Worm (Caenorhabditis elegans) whole organism, L2 larva: ENCODE data around the gene nhr-235.

Experiments
- C34F6.9 ChIP-seq: fragments of 150-350 bp; optimal IDR thresholded peaks from 2 replicates; lab custom pipeline; 2014; ENCODE audit warnings: missing biosample characterization, missing genetic modification characterization
- F13H6.1 ChIP-seq: sonication (generic microtip); optimal IDR thresholded peaks from 2 replicates; lab custom pipeline; 2016; ENCODE audit warnings: missing genetic modification characterization, missing compliant biosample characterization
- R02D3.7 ChIP-seq: fragments of 150-350 bp; optimal IDR thresholded peaks from 2 replicates; lab custom pipeline; 2014; ENCODE audit warnings: missing biosample characterization, missing genetic modification characterization
- Y55F3AM.14 ChIP-seq: fragments of 200-800 bp; sonication (Bioruptor generic); optimal IDR thresholded peaks from 2 replicates; lab custom pipeline; 2018; ENCODE audit warnings: mild to moderate bottlenecking, missing genetic modification characterization, missing compliant biosample characterization
- ZK546.5 ChIP-seq: sonication (generic microtip); optimal IDR thresholded peaks from 2 replicates; lab custom pipeline; 2017; ENCODE audit warnings: missing biosample characterization, missing genetic modification characterization
- alr-1 ChIP-seq: fragments of 150-350 bp; optimal IDR thresholded peaks from 2 replicates; lab custom pipeline; 2014; ENCODE audit warnings: missing biosample characterization, missing genetic modification characterization
- ama-1 ChIP-seq: fragments of 150-350 bp; optimal IDR thresholded peaks from 2 replicates; lab custom pipeline; 2018; ENCODE audit warnings: inconsistent platforms
- blmp-1 ChIP-seq: sonication (generic microtip); optimal IDR thresholded peaks from 2 replicates; lab custom pipeline; 2017; ENCODE audit warnings: missing genetic modification characterization, mild to moderate bottlenecking, missing compliant biosample characterization, antibody characterized with exemption, moderate library complexity; ENCODE audit not compliant: insufficient read depth
- ceh-16 ChIP-seq: fragments of 150-350 bp; optimal IDR thresholded peaks from 2 replicates; lab custom pipeline; 2014; ENCODE audit warnings: missing biosample characterization, missing genetic modification characterization
- crh-2 ChIP-seq: sonication (generic microtip); optimal IDR thresholded peaks from 2 replicates; lab custom pipeline; 2017; ENCODE audit warnings: missing biosample characterization, missing genetic modification characterization
- dmd-4 ChIP-seq: sonication (generic microtip); optimal IDR thresholded peaks from 2 replicates; lab custom pipeline; 2017; ENCODE audit warnings: missing biosample characterization, missing genetic modification characterization
- egl-27 ChIP-seq: sonication (generic microtip); optimal IDR thresholded peaks from 3 replicates; lab custom pipeline; 2017; ENCODE audit warnings: missing biosample characterization, missing genetic modification reagents, missing genetic modification characterization
- elt-1 ChIP-seq: fragments of 150-350 bp; optimal IDR thresholded peaks from 2 replicates; lab custom pipeline; 2014; ENCODE audit warnings: missing biosample characterization, missing genetic modification characterization
- elt-3 ChIP-seq: sonication (generic microtip); optimal IDR thresholded peaks from 2 replicates; lab custom pipeline; 2017; ENCODE audit warnings: missing biosample characterization, missing genetic modification characterization
- gmeb-1 ChIP-seq: fragments of 150-350 bp; optimal IDR thresholded peaks from 2 replicates; lab custom pipeline; 2014; ENCODE audit warnings: missing biosample characterization, missing genetic modification characterization
- lin-11 ChIP-seq: fragments of 150-350 bp; sonication (generic microtip); optimal IDR thresholded peaks from 2 replicates; lab custom pipeline; 2014; ENCODE audit warnings: missing biosample characterization, missing genetic modification characterization, inconsistent platforms, mixed read lengths
- lin-13 ChIP-seq: fragments of 150-350 bp; optimal IDR thresholded peaks from 2 replicates; lab custom pipeline; 2014; ENCODE audit warnings: missing biosample characterization, missing genetic modification reagents, missing genetic modification characterization
- lin-39 ChIP-seq: fragments of 150-350 bp; optimal IDR thresholded peaks from 2 replicates; lab custom pipeline; 2014; ENCODE audit warnings: missing biosample characterization, missing genetic modification reagents, missing genetic modification characterization
- lsy-2 ChIP-seq, 2 experiments: fragments of 150-350 bp in 1 of 2; sonication (generic microtip) in 1 of 2; optimal IDR thresholded peaks; 2 replicates each; lab custom pipeline; 2014 to 2017; ENCODE audit warnings: missing biosample characterization in 2 of 2, missing genetic modification characterization in 2 of 2
- mab-5 ChIP-seq: fragments of 150-350 bp; optimal IDR thresholded peaks from 2 replicates; lab custom pipeline; 2014; ENCODE audit warnings: missing biosample characterization, missing genetic modification characterization
- mbf-1 ChIP-seq: sonication (generic microtip); optimal IDR thresholded peaks from 2 replicates; lab custom pipeline; 2017; ENCODE audit warnings: missing biosample characterization, missing genetic modification characterization
- mdl-1 ChIP-seq, 2 experiments: fragments of 150-350 bp in 1 of 2; sonication (generic microtip) in 1 of 2; optimal IDR thresholded peaks; 2 replicates each; lab custom pipeline; 2017; ENCODE audit warnings: missing biosample characterization in 2 of 2, missing genetic modification characterization in 2 of 2
- nhr-10 ChIP-seq: sonication (generic microtip); optimal IDR thresholded peaks from 2 replicates; lab custom pipeline; 2017; ENCODE audit warnings: missing biosample characterization, missing genetic modification characterization
- nhr-12 ChIP-seq: fragments of 150-350 bp; optimal IDR thresholded peaks from 2 replicates; lab custom pipeline; 2014; ENCODE audit warnings: missing biosample characterization, missing genetic modification characterization
- nhr-129 ChIP-seq: fragments of 150-350 bp; optimal IDR thresholded peaks from 2 replicates; lab custom pipeline; 2014; ENCODE audit warnings: missing biosample characterization, missing genetic modification characterization
- nhr-21 ChIP-seq: fragments of 150-350 bp; optimal IDR thresholded peaks from 2 replicates; lab custom pipeline; 2014; ENCODE audit warnings: missing biosample characterization, missing genetic modification characterization
- nhr-23 ChIP-seq: fragments of 150-350 bp; optimal IDR thresholded peaks from 2 replicates; lab custom pipeline; 2014; ENCODE audit warnings: missing biosample characterization, missing genetic modification reagents, missing genetic modification characterization
- nhr-237 ChIP-seq: fragments of 150-350 bp; optimal IDR thresholded peaks from 2 replicates; lab custom pipeline; 2014; ENCODE audit warnings: missing biosample characterization, missing genetic modification characterization
- nhr-25 ChIP-seq: fragments of 150-350 bp; sonication (generic microtip); optimal IDR thresholded peaks from 3 replicates; lab custom pipeline; 2014; ENCODE audit warnings: missing biosample characterization, missing genetic modification characterization
- nhr-6 ChIP-seq: fragments of 150-350 bp; optimal IDR thresholded peaks from 2 replicates; lab custom pipeline; 2014; ENCODE audit warnings: missing biosample characterization, missing genetic modification characterization
- nhr-77 ChIP-seq: fragments of 150-350 bp; optimal IDR thresholded peaks from 2 replicates; lab custom pipeline; 2014; ENCODE audit warnings: missing biosample characterization, missing genetic modification characterization
- peb-1 ChIP-seq: fragments of 150-350 bp; optimal IDR thresholded peaks from 2 replicates; lab custom pipeline; 2014; ENCODE audit warnings: missing biosample characterization, missing genetic modification characterization
- sem-4 ChIP-seq: fragments of 150-350 bp; optimal IDR thresholded peaks from 2 replicates; lab custom pipeline; 2014; ENCODE audit warnings: missing biosample characterization, missing genetic modification reagents, missing genetic modification characterization
- skn-1 ChIP-seq: sonication (generic microtip); optimal IDR thresholded peaks from 2 replicates; lab custom pipeline; 2017; ENCODE audit warnings: missing biosample characterization, missing genetic modification characterization
- sma-3 ChIP-seq: sonication (generic microtip); optimal IDR thresholded peaks from 2 replicates; lab custom pipeline; 2016; ENCODE audit warnings: missing genetic modification reagents, missing genetic modification characterization, missing compliant biosample characterization
- sma-9 ChIP-seq, 2 experiments: fragments of 150-350 bp in 1 of 2; sonication (generic microtip) in 1 of 2; optimal IDR thresholded peaks; 2 replicates each; lab custom pipeline; 2014 to 2016; ENCODE audit warnings: missing genetic modification characterization in 2 of 2, mild to moderate bottlenecking in 1 of 2, missing biosample characterization in 1 of 2, missing compliant biosample characterization in 1 of 2, missing genetic modification reagents in 1 of 2, moderate library complexity in 1 of 2
- snpc-4 ChIP-seq: fragments of 150-350 bp; optimal IDR thresholded peaks from 2 replicates; lab custom pipeline; 2014; ENCODE audit warnings: missing biosample characterization, missing genetic modification characterization
- unc-39 ChIP-seq: fragments of 150-350 bp; optimal IDR thresholded peaks from 2 replicates; lab custom pipeline; 2014; ENCODE audit warnings: missing biosample characterization, missing genetic modification characterization
- unc-55 ChIP-seq: fragments of 150-350 bp; sonication (generic microtip); optimal IDR thresholded peaks from 3 replicates; lab custom pipeline; 2014; ENCODE audit warnings: missing biosample characterization, missing genetic modification reagents, missing genetic modification characterization
- zag-1 ChIP-seq: fragments of 150-350 bp; optimal IDR thresholded peaks from 2 replicates; lab custom pipeline; 2014; ENCODE audit warnings: missing biosample characterization, missing genetic modification characterization
- ztf-11 ChIP-seq: sonication (generic microtip); optimal IDR thresholded peaks from 2 replicates; lab custom pipeline; 2017; ENCODE audit warnings: missing biosample characterization, missing genetic modification characterization
- ztf-4 ChIP-seq: fragments of 150-350 bp; optimal IDR thresholded peaks from 2 replicates; lab custom pipeline; 2014; ENCODE audit warnings: missing biosample characterization, missing genetic modification characterization

Gene nhr-235

DNA sequence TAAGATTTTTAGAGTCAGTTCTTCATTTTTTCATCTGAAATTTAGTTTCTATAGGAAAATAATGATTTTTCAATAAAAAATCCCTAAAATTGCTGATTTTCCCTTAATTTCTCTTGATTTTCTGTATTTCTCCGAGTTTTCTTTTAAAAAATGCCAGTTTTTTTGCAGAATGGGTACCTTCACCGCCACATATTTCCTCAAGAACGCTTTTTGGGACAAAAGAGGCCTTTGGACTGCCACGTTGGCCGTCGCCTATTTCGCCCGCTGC is 38.3 kb downstream of the nhr-235 start, which contains the start of gene Y38E10A.24:
Gene Y38E10A.24 (plus strand): TSS at position 169 of the 268 bp plus-strand sequence.
- no peak for TF ChIP-seq lin-39 (tag; lab: Kevin White, UChicago)
- no peak for TF ChIP-seq sem-4
- no peak for TF ChIP-seq unc-55 (GFP tag; lab: Kevin White, UChicago)
- TF ChIP-seq elt-1 (tag; lab: Kevin White, UChicago): no peak
- no peak for TF ChIP-seq nhr-10 (tag; lab: Kevin White, UChicago)
- no peak for TF ChIP-seq Y55F3AM.14 (GFP tag; lab: Kevin White, UChicago)
- TF ChIP-seq nhr-6 (tag; lab: Kevin White, UChicago): no peak
- no peak for TF ChIP-seq elt-3
- no peak for TF ChIP-seq nhr-23
- no peak for TF ChIP-seq lin-13 (GFP tag; lab: Kevin White, UChicago)
- no peak for TF ChIP-seq ztf-11 (tag; lab: Kevin White, UChicago)
- no peak for TF ChIP-seq mab-5 (tag; lab: Kevin White, UChicago)
- no peak for TF ChIP-seq peb-1 (tag; lab: Kevin White, UChicago)

- peak; percentile 36 for TF ChIP-seq nhr-237 (tag; lab: Kevin White, UChicago)
- TF ChIP-seq Y55F3AM.14 (GFP tag; lab: Kevin White, UChicago): no peak
- TF ChIP-seq alr-1: no peak
- peak; percentile 23 for TF ChIP-seq lin-11
- TF ChIP-seq mdl-1 (tag; optimal IDR thresholded peaks at IDR 0.05; lab: Kevin White, UChicago): no peak
- no peak for TF ChIP-seq skn-1 (tag; lab: Kevin White, UChicago)
- TF ChIP-seq nhr-25 (tag; lab: Kevin White, UChicago): peak; percentile 50
- no peak for TF ChIP-seq nhr-12 (tag; lab: Kevin White, UChicago)
- TF ChIP-seq nhr-77 (tag; lab: Kevin White, UChicago): no peak
- TF ChIP-seq F13H6.1 (tag; lab: Kevin White, UChicago): peak; percentile 57
- TF ChIP-seq R02D3.7: peak; percentile 97
- TF ChIP-seq unc-39 (tag; lab: Kevin White, UChicago): no peak
- TF ChIP-seq lin-39 (tag; lab: Kevin White, UChicago): no peak
- peak; percentile 69 for TF ChIP-seq snpc-4 (tag; lab: Kevin White, UChicago)
- no peak for TF ChIP-seq ama-1 (lab: Kevin White, UChicago)
- TF ChIP-seq nhr-23: no peak
- no peak for TF ChIP-seq elt-3
- no peak for TF ChIP-seq blmp-1 (tag; lab: Kevin White, UChicago)
- TF ChIP-seq nhr-21 (tag; lab: Kevin White, UChicago): peak; percentile 38
- peak; percentile 56 for TF ChIP-seq sma-3 (GFP tag; lab: Kevin White, UChicago)
- TF ChIP-seq ztf-4 (tag; lab: Kevin White, UChicago): no peak
- no peak for TF ChIP-seq ztf-11 (tag; lab: Kevin White, UChicago)
- peak; percentile 33 to 68 for TF ChIP-seq lsy-2 (tag; optimal IDR thresholded peaks at IDR 0.05; lab: Kevin White, UChicago)
- TF ChIP-seq mbf-1: no peak
- TF ChIP-seq mab-5 (tag; lab: Kevin White, UChicago): peak; percentile 54
- no peak for TF ChIP-seq nhr-10 (tag; lab: Kevin White, UChicago)
- TF ChIP-seq ceh-16 (tag; lab: Kevin White, UChicago): no peak
- no peak for TF ChIP-seq elt-1 (tag; lab: Kevin White, UChicago)
- TF ChIP-seq dmd-4 (tag; lab: Kevin White, UChicago): no peak
- peak; percentile 30 for TF ChIP-seq sem-4
- TF ChIP-seq C34F6.9: peak; percentile 61
- TF ChIP-seq peb-1 (tag; lab: Kevin White, UChicago): no peak
- TF ChIP-seq nhr-129 (tag; lab: Kevin White, UChicago): no peak
- TF ChIP-seq crh-2: peak; percentile 45
- peak; percentile 98 for TF ChIP-seq gmeb-1 (tag; lab: Kevin White, UChicago)
- TF ChIP-seq egl-27 (tag; lab: Kevin White, UChicago): no peak
- TF ChIP-seq lin-13 (GFP tag; lab: Kevin White, UChicago): peak; percentile 73
- no peak for TF ChIP-seq ZK546.5 (tag; lab: Kevin White, UChicago)
- no peak for TF ChIP-seq sma-9 (GFP tag; optimal IDR thresholded peaks at IDR 0.05; lab: Kevin White, UChicago)
- no peak for TF ChIP-seq sma-9 (tag; optimal IDR thresholded peaks at IDR 0.05; lab: Kevin White, UChicago)
- no peak for TF ChIP-seq zag-1 (tag; lab: Kevin White, UChicago)
- peak; percentile 78 for TF ChIP-seq unc-55 (GFP tag; lab: Kevin White, UChicago)
These were observed 39.2 kb downstream of the nhr-235 start, which contains the start of the genes Y38E10A.33 and cox-10 for ce11 chrII:12679635-12680034. Gene Y38E10A.33, minus strand, starts transcription at chrII:12679646. Gene cox-10, plus strand, starts transcription at chrII:12679954.
